Fruit fly (Drosophila melanogaster): Measurements from ENCODE around the gene CG3491.

DNA sequence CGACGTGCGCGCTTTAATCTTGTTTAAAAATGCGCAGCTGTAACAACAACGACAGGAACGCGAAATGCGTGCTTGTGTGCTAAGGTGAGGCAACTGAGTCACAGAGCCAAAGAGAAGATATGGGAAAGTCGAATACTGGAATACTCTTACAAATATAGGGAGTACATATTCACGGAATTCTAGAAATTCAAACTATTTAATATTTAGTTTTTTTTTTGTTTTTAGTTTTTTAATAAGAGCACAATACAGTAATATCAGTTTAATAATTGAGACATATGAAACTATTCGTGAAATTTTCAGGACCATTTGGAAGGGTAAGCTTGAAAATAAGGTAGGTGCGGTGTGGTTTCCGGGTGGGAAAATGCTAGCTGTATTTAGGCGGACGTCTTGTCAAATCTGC lies 36.9 kb upstream of the CG3491 start:
- TF ChIP-seq Myc (optimal IDR thresholded peaks at IDR 0.05) (no peak), Sin3A (optimal IDR thresholded peaks at IDR 0.05) (no peak), h (optimal IDR thresholded peaks at IDR 0.05) (no peak), insv (optimal IDR thresholded peaks at IDR 0.05) (no peak)
